Worm (Caenorhabditis elegans) whole organism, L4 larva: Measurements from ENCODE around the gene gcy-3.

Experiments
- D1046.2 ChIP-seq: fragments of 200-800 bp; sonication (Bioruptor generic); IDR thresholded peaks from 2 replicates; pipeline ENCODE4 v1.3.6; 2022; ENCODE audit warnings: missing genetic modification characterization, missing compliant biosample characterization
- F10B5.3 ChIP-seq: sonication (generic microtip); optimal IDR thresholded peaks from 2 replicates; lab custom pipeline; 2016; ENCODE audit warnings: mild to moderate bottlenecking, missing genetic modification characterization, missing compliant biosample characterization
- F44E2.7 ChIP-seq: fragments of 200-800 bp; sonication (Bioruptor generic); IDR thresholded peaks from 2 replicates; pipeline ENCODE4 v2.1.2; 2022; ENCODE audit warnings: missing genetic modification characterization, missing compliant biosample characterization
- F49E8.2 ChIP-seq: sonication (generic microtip); optimal IDR thresholded peaks from 2 replicates; lab custom pipeline; 2016; ENCODE audit warnings: missing compliant biosample characterization, mild to moderate bottlenecking, missing genetic modification characterization, borderline replicate concordance
- R02D3.7 ChIP-seq: fragments of 150-350 bp; sonication (generic microtip); optimal IDR thresholded peaks from 3 replicates; lab custom pipeline; 2014; ENCODE audit warnings: missing biosample characterization, missing genetic modification characterization
- T26A8.4 ChIP-seq: fragments of 200-800 bp; sonication (Bioruptor generic); IDR thresholded peaks from 2 replicates; pipeline ENCODE4 v1.3.6; 2022; ENCODE audit warnings: missing genetic modification characterization, missing compliant biosample characterization
- ZK337.2 ChIP-seq: fragments of 200-800 bp; sonication (Bioruptor generic); IDR thresholded peaks from 2 replicates; pipeline ENCODE4 v1.3.6; 2022; ENCODE audit warnings: missing genetic modification reagents, missing genetic modification characterization, missing compliant biosample characterization
- ZK546.5 ChIP-seq, 2 experiments: sonication (generic microtip); optimal IDR thresholded peaks; 2 replicates each; lab custom pipeline; 2017; ENCODE audit warnings: missing biosample characterization in 2 of 2, missing genetic modification characterization in 2 of 2
- aly-2 ChIP-seq: sonication (generic microtip); optimal IDR thresholded peaks from 2 replicates; lab custom pipeline; 2018; ENCODE audit warnings: missing biosample characterization, missing genetic modification characterization
- ceh-20 ChIP-seq: fragments of 200-800 bp; sonication (Bioruptor generic); IDR thresholded peaks from 2 replicates; pipeline ENCODE4 v1.3.6; 2022; ENCODE audit warnings: missing genetic modification reagents, missing genetic modification characterization, missing compliant biosample characterization
- ceh-28 ChIP-seq: fragments of 150-350 bp; optimal IDR thresholded peaks from 2 replicates; lab custom pipeline; 2014; ENCODE audit warnings: missing biosample characterization, missing genetic modification reagents, missing genetic modification characterization
- ceh-44 ChIP-seq: fragments of 200-800 bp; sonication (Bioruptor generic); IDR thresholded peaks from 2 replicates; pipeline ENCODE4 v1.3.6; 2022; ENCODE audit warnings: missing genetic modification reagents, missing genetic modification characterization, missing compliant biosample characterization
- ceh-62 ChIP-seq: sonication (generic microtip); optimal IDR thresholded peaks from 2 replicates; lab custom pipeline; 2017; ENCODE audit warnings: missing biosample characterization, missing genetic modification characterization
- ces-1 ChIP-seq: fragments of 150-350 bp; sonication (generic microtip); optimal IDR thresholded peaks from 4 replicates; lab custom pipeline; 2014; ENCODE audit warnings: missing biosample characterization, missing genetic modification reagents, missing genetic modification characterization
- daf-16 ChIP-seq, 3 experiments: sonication (generic microtip); optimal IDR thresholded peaks; 2 replicates each; lab custom pipeline; 2016 to 2017; ENCODE audit warnings: missing genetic modification characterization in 3 of 3, missing genetic modification reagents in 3 of 3, mild to moderate bottlenecking in 2 of 3, missing compliant biosample characterization in 2 of 3, missing biosample characterization in 1 of 3, moderate library complexity in 1 of 3
- daf-19 ChIP-seq: fragments of 200-800 bp; sonication (Bioruptor generic); conservative IDR thresholded peaks from 2 replicates; pipeline ENCODE4 v1.3.6; 2022; ENCODE audit warnings: missing genetic modification characterization, missing compliant biosample characterization
- dmd-6 ChIP-seq: fragments of 200-800 bp; sonication (Bioruptor generic); IDR thresholded peaks from 2 replicates; pipeline ENCODE4 v1.3.6; 2022; ENCODE audit warnings: missing genetic modification reagents, missing genetic modification characterization, missing compliant biosample characterization
- duxl-1 ChIP-seq: sonication (generic microtip); optimal IDR thresholded peaks from 2 replicates; lab custom pipeline; 2016; ENCODE audit warnings: mild to moderate bottlenecking, missing genetic modification characterization, moderate library complexity, missing compliant biosample characterization; ENCODE audit not compliant: poor library complexity
- egl-27 ChIP-seq: sonication (generic microtip); optimal IDR thresholded peaks from 3 replicates; lab custom pipeline; 2017; ENCODE audit warnings: missing biosample characterization, missing genetic modification reagents, missing genetic modification characterization
- hif-1 ChIP-seq, 2 experiments: sonication (generic microtip); optimal IDR thresholded peaks; 2 replicates each; lab custom pipeline; 2016 to 2017; ENCODE audit warnings: missing compliant biosample characterization in 2 of 2, missing genetic modification characterization in 2 of 2, missing genetic modification reagents in 2 of 2, missing genotype in 2 of 2, mild to moderate bottlenecking in 1 of 2
- hlh-11 ChIP-seq: fragments of 200-800 bp; sonication (Bioruptor generic); optimal IDR thresholded peaks from 2 replicates; lab custom pipeline; 2018; ENCODE audit warnings: mild to moderate bottlenecking, missing genetic modification characterization, missing compliant biosample characterization
- lim-7 ChIP-seq: fragments of 200-800 bp; sonication (Bioruptor generic); IDR thresholded peaks from 2 replicates; pipeline ENCODE4 v1.3.6; 2022; ENCODE audit warnings: missing genetic modification characterization, missing compliant biosample characterization
- lin-1 ChIP-seq: fragments of 200-800 bp; sonication (Bioruptor generic); IDR thresholded peaks from 2 replicates; pipeline ENCODE4 v1.3.6; 2022; ENCODE audit warnings: missing genetic modification reagents, missing genetic modification characterization, missing compliant biosample characterization
- lin-13 ChIP-seq: fragments of 150-350 bp; optimal IDR thresholded peaks from 2 replicates; lab custom pipeline; 2014; ENCODE audit warnings: missing biosample characterization, missing genetic modification reagents, missing genetic modification characterization
- lin-38 ChIP-seq: fragments of 200-800 bp; sonication (Bioruptor generic); IDR thresholded peaks from 2 replicates; pipeline ENCODE4 v1.3.6; 2022; ENCODE audit warnings: missing genetic modification reagents, missing genetic modification characterization, missing compliant biosample characterization
- lin-39 ChIP-seq: fragments of 150-350 bp; optimal IDR thresholded peaks from 2 replicates; lab custom pipeline; 2014; ENCODE audit warnings: missing biosample characterization, missing genetic modification reagents, missing genetic modification characterization
- lsy-2 ChIP-seq, 2 experiments: fragments of 150-350 bp in 1 of 2; sonication (generic microtip) in 1 of 2; optimal IDR thresholded peaks; 2 replicates each; lab custom pipeline; 2014 to 2017; ENCODE audit warnings: missing biosample characterization in 2 of 2, missing genetic modification characterization in 2 of 2
- madf-5 ChIP-seq, 2 experiments: fragments of 200-800 bp; sonication (Bioruptor generic); IDR thresholded peaks; 2 replicates each; pipeline ENCODE4 v1.3.6; 2022; ENCODE audit warnings: missing compliant biosample characterization in 2 of 2, missing genetic modification characterization in 2 of 2
- mdt-29 ChIP-seq: fragments of 200-800 bp; sonication (Bioruptor generic); IDR thresholded peaks from 2 replicates; pipeline ENCODE4 v1.3.6; 2022; ENCODE audit warnings: missing genetic modification reagents, missing genetic modification characterization, missing compliant biosample characterization
- mep-1 ChIP-seq: fragments of 150-350 bp; sonication (generic microtip); optimal IDR thresholded peaks from 3 replicates; lab custom pipeline; 2014; ENCODE audit warnings: missing biosample characterization, missing genetic modification characterization
- mes-2 ChIP-seq: sonication (generic microtip); optimal IDR thresholded peaks from 2 replicates; lab custom pipeline; 2016; ENCODE audit warnings: missing genotype, mild to moderate bottlenecking, missing genetic modification characterization, missing compliant biosample characterization; ENCODE audit not compliant: poor library complexity, severe bottlenecking
- mxl-2 ChIP-seq: fragments of 200-800 bp; sonication (Bioruptor generic); conservative IDR thresholded peaks from 2 replicates; pipeline ENCODE4 v1.3.6; 2022; ENCODE audit warnings: missing genetic modification reagents, missing genetic modification characterization, missing compliant biosample characterization
- nhr-11 ChIP-seq: fragments of 150-350 bp; optimal IDR thresholded peaks from 2 replicates; lab custom pipeline; 2014; ENCODE audit warnings: missing biosample characterization, missing genetic modification characterization
- nhr-25 ChIP-seq: sonication (generic microtip); optimal IDR thresholded peaks from 2 replicates; lab custom pipeline; 2017; ENCODE audit warnings: missing genetic modification characterization, mild to moderate bottlenecking, missing compliant biosample characterization, antibody characterized with exemption, moderate library complexity, borderline replicate concordance; ENCODE audit not compliant: insufficient read depth
- nhr-42 ChIP-seq: fragments of 200-800 bp; sonication (Bioruptor generic); IDR thresholded peaks from 2 replicates; pipeline ENCODE4 v1.3.6; 2022; ENCODE audit warnings: missing genetic modification characterization, missing compliant biosample characterization
- php-3 ChIP-seq: fragments of 200-800 bp; sonication (Bioruptor generic); IDR thresholded peaks from 2 replicates; pipeline ENCODE4 v1.3.6; 2022; ENCODE audit warnings: missing genetic modification reagents, missing genetic modification characterization, missing compliant biosample characterization
- pqm-1 ChIP-seq: sonication (generic microtip); optimal IDR thresholded peaks from 2 replicates; lab custom pipeline; 2017; ENCODE audit warnings: missing biosample characterization, missing genetic modification characterization
- rbr-2 ChIP-seq: sonication (generic microtip); optimal IDR thresholded peaks from 2 replicates; lab custom pipeline; 2016; ENCODE audit warnings: missing genotype, missing genetic modification characterization, missing compliant biosample characterization
- sdz-12 ChIP-seq: fragments of 200-800 bp; sonication (Bioruptor generic); optimal IDR thresholded peaks from 2 replicates; lab custom pipeline; 2018; ENCODE audit warnings: mild to moderate bottlenecking, missing genetic modification characterization, missing compliant biosample characterization
- set-16 ChIP-seq: fragments of 200-800 bp; sonication (Bioruptor generic); IDR thresholded peaks from 2 replicates; pipeline ENCODE4 v1.3.6; 2022; ENCODE audit warnings: missing genetic modification reagents, missing genetic modification characterization, missing compliant biosample characterization
- snpc-1.2 ChIP-seq: fragments of 200-800 bp; sonication (Bioruptor generic); IDR thresholded peaks from 2 replicates; pipeline ENCODE4 v1.3.6; 2022; ENCODE audit warnings: missing genetic modification reagents, missing genetic modification characterization, missing compliant biosample characterization
- unc-130 ChIP-seq: sonication (generic microtip); optimal IDR thresholded peaks from 2 replicates; lab custom pipeline; 2016; ENCODE audit warnings: missing genetic modification reagents, missing genetic modification characterization, missing compliant biosample characterization
- vab-7 ChIP-seq: fragments of 200-800 bp; sonication (Bioruptor generic); IDR thresholded peaks from 2 replicates; pipeline ENCODE4 v1.3.6; 2022; ENCODE audit warnings: missing genetic modification reagents, missing genetic modification characterization, missing compliant biosample characterization
- zag-1 ChIP-seq: fragments of 150-350 bp; optimal IDR thresholded peaks from 2 replicates; lab custom pipeline; 2014; ENCODE audit warnings: missing biosample characterization, missing genetic modification characterization
- zfp-2 ChIP-seq: sonication (generic microtip); optimal IDR thresholded peaks from 2 replicates; lab custom pipeline; 2016; ENCODE audit warnings: mild to moderate bottlenecking, missing genetic modification characterization, missing compliant biosample characterization
- zfp-3 ChIP-seq: fragments of 200-800 bp; sonication (Bioruptor generic); conservative IDR thresholded peaks from 2 replicates; pipeline ENCODE4 v1.3.6; 2022; ENCODE audit warnings: missing genetic modification reagents, missing genetic modification characterization, missing compliant biosample characterization
- zip-11 ChIP-seq: fragments of 200-800 bp; sonication (Bioruptor generic); IDR thresholded peaks from 2 replicates; pipeline ENCODE4 v1.3.6; 2022; ENCODE audit warnings: missing genetic modification characterization, missing compliant biosample characterization
- zip-2 ChIP-seq: fragments of 150-350 bp; optimal IDR thresholded peaks from 2 replicates; lab custom pipeline; 2014; ENCODE audit warnings: missing biosample characterization, missing genetic modification characterization
- ztf-11 ChIP-seq: fragments of 150-350 bp; optimal IDR thresholded peaks from 2 replicates; lab custom pipeline; 2014; ENCODE audit warnings: missing biosample characterization, missing genetic modification characterization

gcy-3 gene

DNA sequence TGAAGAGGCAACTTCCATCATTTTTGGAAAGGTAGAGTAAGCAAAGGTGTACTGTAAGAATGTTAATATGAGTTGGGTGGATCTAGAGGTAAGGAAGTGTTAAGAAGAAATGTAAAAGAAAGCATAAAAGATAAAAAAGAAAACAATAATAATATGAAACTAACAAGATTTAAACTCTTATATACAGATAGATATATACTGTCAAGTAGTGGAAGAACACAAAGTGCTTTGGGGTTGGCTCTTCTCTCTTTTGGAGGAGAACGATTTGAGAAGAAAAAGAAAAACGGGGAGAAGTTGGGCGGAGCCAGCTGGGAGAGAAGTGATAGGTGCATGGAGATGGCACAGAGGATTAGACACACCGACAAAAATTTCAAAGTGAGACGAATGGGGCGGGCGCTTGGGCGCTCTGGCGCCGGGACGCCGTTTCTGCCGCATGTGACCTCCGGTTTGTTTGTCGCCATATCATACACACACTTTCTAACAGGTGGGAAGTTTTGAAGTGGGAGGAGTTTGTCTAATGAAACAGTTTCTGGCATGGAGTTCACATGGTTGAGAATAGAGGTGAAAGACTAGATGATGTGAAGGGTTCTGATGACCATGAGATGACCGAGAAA, 19.6 kb downstream of the gcy-3 start, which contains the start of gene T19H5.4:
Gene T19H5.4, minus strand, starts transcription at position 51 of the 614 bp plus-strand sequence.
- TF ChIP-seq ceh-44 (GFP tag; lab: Robert Waterston, UW), result no peak
- TF ChIP-seq aly-2, result no peak
- no peak for TF ChIP-seq ceh-62
- TF ChIP-seq unc-130 (GFP tag; lab: Kevin White, UChicago), result no peak
- no peak for TF ChIP-seq F10B5.3 (tag; lab: Kevin White, UChicago)
- no peak for TF ChIP-seq zag-1 (tag; lab: Kevin White, UChicago)
- peak; percentile 41 for TF ChIP-seq pqm-1 (tag; lab: Kevin White, UChicago)
- TF ChIP-seq lim-7, result peak; percentile 67; the same call in 1 of the 2 replicates
- TF ChIP-seq sdz-12 (GFP tag; lab: Kevin White, UChicago), result no peak
- peak; percentile 96 for TF ChIP-seq hlh-11
- TF ChIP-seq set-16 (GFP tag; lab: Robert Waterston, UW), result peak; percentile 68
- peak; percentile 67 for TF ChIP-seq mep-1 (tag; lab: Kevin White, UChicago)
- no peak for TF ChIP-seq F49E8.2 (tag; lab: Kevin White, UChicago)
- no peak for TF ChIP-seq nhr-25 (tag; lab: Kevin White, UChicago)
- peak in 1 of 2 experiments; percentile 4 for TF ChIP-seq daf-16 (GFP tag; optimal IDR thresholded peaks at IDR 0.05; lab: Kevin White, UChicago)
- TF ChIP-seq daf-16 (tag; optimal IDR thresholded peaks at IDR 0.05; lab: Kevin White, UChicago), result peak; percentile 66
- TF ChIP-seq ces-1 (GFP tag; lab: Kevin White, UChicago), result no peak
- peak; percentile 40 for TF ChIP-seq rbr-2
- TF ChIP-seq T26A8.4, result peak; percentile 43; the same call in 1 of the 2 replicates
- TF ChIP-seq duxl-1 (tag; lab: Kevin White, UChicago), result peak; percentile 24
- no peak for TF ChIP-seq lin-38 (GFP tag; lab: Robert Waterston, UW)
- TF ChIP-seq R02D3.7, result no peak
- TF ChIP-seq lsy-2 (tag; optimal IDR thresholded peaks at IDR 0.05; lab: Kevin White, UChicago), result peak in 1 of 2 experiments; percentile 3
- TF ChIP-seq ztf-11 (tag; lab: Kevin White, UChicago), result no peak
- no peak for TF ChIP-seq ZK546.5 (tag; optimal IDR thresholded peaks at IDR 0.05; lab: Kevin White, UChicago)
- peak; percentile 96 for TF ChIP-seq dmd-6
- no peak for TF ChIP-seq D1046.2 (GFP tag; lab: Robert Waterston, UW)
- 0 out of 2 replicates have a peak, but pooled peaks have one; percentile 37 for TF ChIP-seq vab-7 (GFP tag; lab: Robert Waterston, UW)
- peak; percentile 64; the same call in 1 of the 2 replicates for TF ChIP-seq lin-1 (GFP tag; lab: Robert Waterston, UW)
- no peak for TF ChIP-seq egl-27 (tag; lab: Kevin White, UChicago)
- TF ChIP-seq mdt-29 (GFP tag; lab: Robert Waterston, UW), result peak; percentile 71; the same call in 1 of the 2 replicates
- peak; percentile 38; the same call in 1 of the 2 replicates for TF ChIP-seq php-3
- TF ChIP-seq ceh-20 (GFP tag; lab: Robert Waterston, UW), result peak; percentile 65; the same call in 1 of the 2 replicates
- no peak for TF ChIP-seq ZK337.2 (GFP tag; lab: Robert Waterston, UW)
- TF ChIP-seq lin-39 (tag; lab: Kevin White, UChicago), result no peak
- TF ChIP-seq snpc-1.2 (GFP tag; lab: Robert Waterston, UW), result no peak
- no peak for TF ChIP-seq madf-5 (GFP tag; IDR thresholded peaks at IDR 0.05; lab: Robert Waterston, UW)
- no peak for TF ChIP-seq zip-2
- peak; percentile 48 for TF ChIP-seq nhr-11 (tag; lab: Kevin White, UChicago)
- TF ChIP-seq mes-2, result peak; percentile 48
- peak; percentile 44; the same call in 1 of the 2 replicates for TF ChIP-seq zfp-3 (GFP tag; lab: Robert Waterston, UW)
- TF ChIP-seq zfp-2, result no peak
- TF ChIP-seq zip-11 (GFP tag; lab: Robert Waterston, UW), result no peak
- TF ChIP-seq nhr-42 (GFP tag; lab: Robert Waterston, UW), result no peak
- TF ChIP-seq lin-13, result peak; percentile 16
- peak in 1 of 2 experiments; percentile 64 for TF ChIP-seq hif-1 (tag; optimal IDR thresholded peaks at IDR 0.05; lab: Kevin White, UChicago)
- no peak for TF ChIP-seq F44E2.7 (GFP tag; lab: Robert Waterston, UW)
- no peak for TF ChIP-seq ceh-28 (tag; lab: Kevin White, UChicago)
- no peak for TF ChIP-seq daf-19
- TF ChIP-seq mxl-2 (GFP tag; lab: Robert Waterston, UW), result no peak
